Fruit fly (Drosophila melanogaster): ENCODE measurements around the gene Ubc87F.
A peak's percentile ranks its signal among the peaks of the same experiment; 100 is the strongest.

Gene Ubc87F

DNA sequence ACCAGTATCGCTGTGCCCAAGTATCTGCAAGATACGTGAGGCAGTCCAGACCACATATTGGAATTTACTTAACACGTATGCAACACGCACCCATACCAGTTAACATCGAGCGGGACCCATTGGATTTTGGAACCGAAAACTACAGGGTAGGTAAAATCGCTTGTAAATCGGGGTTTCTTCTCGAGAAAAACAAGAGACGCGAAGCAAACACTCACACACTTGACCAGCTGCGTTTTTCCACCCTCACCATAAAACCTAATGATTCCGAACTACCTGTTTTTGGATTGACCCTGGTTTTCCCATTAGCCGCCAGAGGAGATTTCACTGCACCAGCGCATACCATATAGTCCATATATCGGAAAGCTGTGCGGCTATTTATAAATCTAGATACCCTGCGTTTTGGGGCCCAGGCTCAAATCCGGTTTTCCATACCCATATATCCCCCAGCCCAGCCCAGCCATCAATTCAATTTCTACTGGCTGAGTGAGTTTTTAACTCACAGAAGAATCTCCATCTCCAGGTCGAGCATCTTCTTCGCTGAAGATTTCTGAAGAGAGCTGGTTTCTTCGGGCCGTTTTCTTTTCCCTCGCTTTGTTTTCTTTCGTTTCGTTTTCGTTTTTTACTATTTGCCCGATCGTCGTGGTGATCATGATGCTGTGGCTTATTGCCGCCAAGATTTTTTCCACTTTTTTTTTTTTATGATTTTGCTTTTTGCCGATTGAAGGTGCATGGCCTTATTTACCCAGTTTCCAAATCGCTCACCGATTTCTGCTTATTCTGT lies 2.1 kb downstream of the Ubc87F start:
- no peak for TF ChIP-seq CG17801 (GFP tag; optimal IDR thresholded peaks at IDR 0.05; ENCODE audit: partially characterized antibody)

DNA sequence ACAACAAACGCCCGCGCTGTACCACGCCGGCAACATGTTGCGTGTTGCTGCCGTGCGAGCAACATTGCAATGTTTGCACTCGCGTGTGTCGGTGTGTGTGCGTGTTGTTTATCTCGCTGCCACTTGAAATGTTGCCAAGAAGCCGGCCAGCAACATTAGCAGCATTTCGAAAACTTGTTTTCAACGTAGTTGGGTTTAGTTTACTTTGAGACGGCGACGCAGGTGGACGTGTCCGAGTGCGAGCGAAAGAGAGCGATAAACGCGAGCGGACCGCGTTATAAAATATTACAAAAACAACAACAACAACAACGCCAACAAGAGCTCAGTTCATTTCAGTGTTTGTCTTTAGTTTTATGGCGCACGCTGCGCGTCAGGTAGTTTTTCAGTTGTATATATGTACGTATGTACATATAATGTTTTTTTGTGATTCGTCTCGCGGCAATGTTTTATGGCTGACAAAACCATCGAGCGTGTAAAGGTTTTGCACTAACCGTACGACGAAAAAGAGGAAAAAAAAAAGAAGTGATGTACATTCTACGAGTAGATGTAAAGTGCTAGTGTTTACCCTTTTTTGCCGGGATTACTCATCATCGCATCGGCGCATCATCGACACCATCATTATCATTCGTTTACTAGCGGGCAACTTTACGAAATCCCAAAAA lies 2.8 kb downstream of the Ubc87F start, which contains the start of gene kmr:
kmr (plus strand) TSS at position 196 of the 662 bp plus-strand sequence.
- peak; percentile 71 for TF ChIP-seq CG17801 (GFP tag; optimal IDR thresholded peaks at IDR 0.05; ENCODE audit: partially characterized antibody)

DNA sequence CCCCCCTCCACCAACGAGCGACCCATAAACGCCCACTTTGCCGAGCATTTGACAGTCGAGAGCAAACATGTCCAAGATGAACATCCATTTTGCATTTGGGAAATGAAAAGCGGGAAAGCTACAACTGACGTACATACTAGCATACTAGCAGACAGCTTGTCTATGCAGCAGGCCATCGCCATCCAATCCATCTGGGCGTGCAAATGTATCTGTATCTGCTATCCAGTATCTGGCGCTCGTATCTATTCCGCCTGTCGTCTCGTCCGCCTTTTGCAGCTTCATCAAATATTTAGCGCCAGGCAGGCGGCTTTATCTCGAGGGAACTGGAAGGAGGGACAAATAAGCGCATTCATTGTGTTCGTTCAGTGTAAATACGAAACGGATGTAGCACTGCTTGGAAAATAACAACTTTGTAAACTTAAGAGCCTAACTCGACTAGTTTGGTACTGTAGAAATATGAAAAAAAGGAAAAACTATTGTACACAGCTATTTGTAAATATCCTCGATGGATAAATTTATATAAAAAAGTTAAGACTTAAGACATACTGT lies 3.9 kb downstream of the Ubc87F start:
- no peak for TF ChIP-seq CG17801 (GFP tag; optimal IDR thresholded peaks at IDR 0.05; ENCODE audit: partially characterized antibody)

DNA sequence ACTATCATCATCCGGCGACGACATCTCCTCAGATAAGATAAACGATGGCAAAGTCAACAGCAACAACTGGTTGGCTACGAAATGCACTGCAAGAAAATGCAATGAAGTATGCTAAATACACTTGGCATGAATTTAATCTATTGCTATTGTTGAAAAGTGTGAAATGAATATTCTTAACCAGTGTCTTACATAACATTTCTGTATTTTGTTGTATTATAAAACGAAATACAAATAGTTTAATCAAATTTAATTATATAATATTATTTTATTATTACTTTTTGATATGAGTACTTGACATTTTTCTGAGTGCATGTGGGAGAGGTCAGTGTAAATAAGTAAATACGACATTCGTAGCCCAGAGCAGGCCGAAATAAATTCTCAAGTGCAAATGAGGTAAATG lies 4.4 kb downstream of the Ubc87F start:
- no peak for TF ChIP-seq CG17801 (GFP tag; optimal IDR thresholded peaks at IDR 0.05; ENCODE audit: partially characterized antibody)

DNA sequence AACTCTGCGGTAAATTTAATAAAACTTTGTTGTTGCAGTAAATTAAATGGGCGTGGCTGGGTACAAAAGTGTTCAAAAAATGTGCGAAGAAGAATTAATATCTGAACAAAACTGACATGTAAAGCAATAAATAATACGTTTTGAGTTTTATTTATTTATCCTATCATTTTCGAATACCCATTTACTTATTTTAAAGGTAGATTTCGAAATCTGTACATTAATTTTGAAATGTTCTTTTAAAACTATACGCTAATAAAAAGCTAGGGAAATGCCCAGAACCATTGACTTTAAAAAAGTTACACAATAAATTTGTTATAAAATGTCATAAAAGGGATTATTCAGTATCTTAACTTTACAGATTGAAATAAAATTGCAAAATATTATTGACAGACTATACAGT lies 6.2 kb downstream of the Ubc87F start, which contains the start of the genes primo-1 and primo-2:
primo-1 (minus strand) TSS at position 101 of the 400 bp plus-strand sequence.
primo-2 (minus strand) TSS at position 101 of the 400 bp plus-strand sequence.
- no peak for TF ChIP-seq CG17801 (GFP tag; optimal IDR thresholded peaks at IDR 0.05; ENCODE audit: partially characterized antibody)

DNA sequence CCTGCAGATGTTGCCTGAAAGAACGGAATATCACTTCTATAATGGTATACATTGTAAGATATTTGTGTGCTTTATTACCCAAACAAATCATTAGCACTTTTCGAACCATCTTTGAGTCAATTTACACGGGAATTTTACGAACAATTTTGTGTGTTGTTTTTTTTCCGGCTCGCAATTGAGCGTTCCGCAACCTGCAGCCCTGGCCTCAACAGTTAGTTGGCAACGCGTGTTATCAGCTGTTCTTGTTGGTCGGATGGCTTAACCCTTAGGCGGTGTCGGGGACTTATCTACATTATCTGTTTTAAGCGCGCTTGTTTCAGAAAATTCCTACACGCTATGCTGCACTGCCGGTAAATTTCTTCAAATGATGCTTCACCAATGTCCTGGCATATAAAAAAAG lies 7.3 kb downstream of the Ubc87F start:
- peak; percentile 34 for TF ChIP-seq CG17801 (GFP tag; optimal IDR thresholded peaks at IDR 0.05; ENCODE audit: partially characterized antibody)

DNA sequence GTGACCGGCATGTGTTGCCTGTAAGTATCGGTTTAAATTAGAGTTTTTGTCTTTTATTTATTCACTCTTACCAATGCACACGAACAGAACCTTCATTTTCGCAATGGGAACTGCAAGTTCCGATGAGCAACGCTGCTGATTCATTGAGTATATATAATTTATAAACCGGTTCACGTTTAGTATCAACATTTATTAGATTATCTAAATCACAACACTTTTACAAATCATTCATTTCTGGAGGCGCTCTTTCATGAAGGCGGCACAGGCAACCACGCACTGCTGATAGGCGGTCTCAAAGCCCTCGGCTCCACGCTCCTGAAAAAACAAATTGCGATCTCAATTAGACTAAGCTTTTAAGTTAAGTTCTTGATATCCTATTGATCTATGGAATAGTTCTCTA lies 8.1 kb downstream of the Ubc87F start, which contains the start of gene Argp:
Argp (minus strand) TSS at position 101 of the 400 bp plus-strand sequence.
- no peak for TF ChIP-seq CG17801 (GFP tag; optimal IDR thresholded peaks at IDR 0.05; ENCODE audit: partially characterized antibody)

DNA sequence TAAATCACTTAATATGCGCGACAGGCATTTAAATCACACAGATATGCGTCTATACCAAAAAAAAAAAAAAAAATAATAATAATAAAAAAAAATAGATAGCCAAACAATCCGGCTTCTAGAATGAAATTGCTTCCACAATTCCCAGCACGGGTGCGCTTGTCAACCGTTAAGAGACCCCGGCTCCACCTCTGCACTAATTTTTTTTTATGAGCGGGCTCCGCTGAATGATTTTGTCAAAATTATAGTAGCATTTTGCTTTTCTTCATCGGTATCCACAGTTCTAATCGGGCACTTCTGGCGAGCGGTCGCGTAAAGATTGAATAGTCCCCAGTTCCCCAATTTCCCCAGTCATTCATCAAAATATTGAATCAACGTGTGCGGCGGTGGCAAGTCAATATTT lies 11.5 kb downstream of the Ubc87F start, which contains the start of gene Adgf-C:
Adgf-C (plus strand) TSS at position 301 of the 400 bp plus-strand sequence.
- no peak for TF ChIP-seq CG17801 (GFP tag; optimal IDR thresholded peaks at IDR 0.05; ENCODE audit: partially characterized antibody)

DNA sequence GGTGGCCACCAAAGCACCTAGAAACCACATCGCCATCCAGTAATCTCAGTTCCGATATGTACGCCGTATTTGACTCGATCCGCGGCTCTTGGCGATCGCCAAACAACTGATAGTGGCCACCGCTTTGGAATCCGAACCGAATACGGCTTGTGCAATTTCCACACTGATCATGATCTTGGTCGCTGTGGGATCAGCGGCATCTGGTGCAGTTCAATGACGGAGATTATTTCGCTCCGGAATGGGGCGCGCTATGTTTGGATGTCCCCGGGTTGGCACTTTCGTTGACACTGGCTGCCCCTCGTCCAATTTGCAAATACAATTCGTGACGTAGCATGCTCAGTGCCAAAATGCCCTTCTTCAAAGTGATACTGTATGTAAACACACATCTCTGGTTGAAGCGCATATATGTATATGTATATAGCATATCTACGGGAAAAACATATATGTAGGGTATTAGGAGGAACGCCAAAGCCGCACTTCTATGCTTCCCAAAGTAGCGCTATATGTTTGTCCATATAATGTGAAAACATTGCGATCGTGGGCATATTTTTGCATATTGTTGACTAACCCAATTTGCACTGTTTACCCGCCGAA lies 12.6 kb downstream of the Ubc87F start, which contains the start of gene Adgf-D:
Adgf-D (minus strand) TSS at position 111 of the 594 bp plus-strand sequence.
- TF ChIP-seq CG17801 (GFP tag; optimal IDR thresholded peaks at IDR 0.05; ENCODE audit: partially characterized antibody), result no peak

DNA sequence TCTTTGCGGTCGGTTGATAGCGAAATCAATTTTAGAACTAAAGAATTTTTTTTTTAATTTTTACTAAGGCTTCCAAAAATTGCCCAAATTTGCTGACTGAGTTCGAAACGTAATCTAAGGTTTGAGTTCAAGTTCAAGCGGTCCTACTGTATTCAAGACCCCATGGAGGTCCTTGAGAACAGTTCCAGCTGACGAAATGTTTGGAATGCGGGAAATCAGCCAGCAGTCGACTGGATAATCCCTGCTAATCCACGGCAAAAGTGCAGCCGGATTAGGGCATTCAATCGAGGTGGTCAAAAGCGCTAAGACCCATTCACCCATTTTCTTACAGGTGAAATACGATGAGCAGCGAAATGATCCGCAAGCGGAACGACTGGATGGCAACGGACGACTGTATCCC lies 17.2 kb downstream of the Ubc87F start, which contains the start of gene f-cup:
f-cup (minus strand) TSS at position 101 of the 400 bp plus-strand sequence.
- no peak for TF ChIP-seq CG17801 (GFP tag; optimal IDR thresholded peaks at IDR 0.05; ENCODE audit: partially characterized antibody)

DNA sequence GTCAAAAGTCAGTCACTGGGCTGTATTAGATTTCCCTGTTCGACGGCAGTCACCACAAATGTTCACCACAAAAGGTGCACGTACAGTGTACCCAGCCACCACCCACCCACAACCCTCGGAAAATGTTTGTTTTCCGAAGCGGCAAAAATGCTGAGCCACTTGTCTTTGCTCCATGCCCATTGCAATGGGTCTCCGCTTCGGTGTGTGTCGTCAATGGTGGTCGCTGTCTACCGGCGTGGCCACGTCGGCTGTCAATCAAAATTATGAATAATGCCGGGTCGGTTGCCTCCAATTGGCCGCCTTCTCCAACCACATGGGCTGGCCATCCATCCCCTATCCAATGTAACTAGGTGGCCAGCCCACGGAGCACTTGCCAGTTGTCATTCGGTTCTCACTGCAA lies 17.8 kb downstream of the Ubc87F start, which contains the start of gene ninaB:
ninaB (plus strand) TSS at position 374 of the 400 bp plus-strand sequence.
- no peak for TF ChIP-seq CG17801 (GFP tag; optimal IDR thresholded peaks at IDR 0.05; ENCODE audit: partially characterized antibody)

DNA sequence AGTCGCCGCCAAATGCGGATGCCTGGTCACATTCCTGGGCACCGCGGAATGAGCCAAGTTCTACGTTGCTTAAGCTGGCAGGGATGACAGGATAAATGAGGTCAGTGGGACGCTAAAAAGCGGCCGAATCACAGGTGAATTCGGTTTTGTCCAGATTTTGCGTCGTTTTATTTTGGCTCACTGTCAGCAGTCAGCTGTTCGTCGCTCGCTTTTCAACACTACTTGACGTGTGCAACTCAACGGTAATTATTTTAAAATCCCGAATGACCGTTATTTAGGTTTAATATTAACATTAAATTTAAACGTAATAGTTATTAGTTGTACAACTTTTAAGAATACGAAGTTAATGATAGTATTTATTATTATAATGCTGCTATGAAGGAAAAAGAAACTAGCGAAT lies 18.6 kb downstream of the Ubc87F start:
- no peak for TF ChIP-seq CG17801 (GFP tag; optimal IDR thresholded peaks at IDR 0.05; ENCODE audit: partially characterized antibody)

DNA sequence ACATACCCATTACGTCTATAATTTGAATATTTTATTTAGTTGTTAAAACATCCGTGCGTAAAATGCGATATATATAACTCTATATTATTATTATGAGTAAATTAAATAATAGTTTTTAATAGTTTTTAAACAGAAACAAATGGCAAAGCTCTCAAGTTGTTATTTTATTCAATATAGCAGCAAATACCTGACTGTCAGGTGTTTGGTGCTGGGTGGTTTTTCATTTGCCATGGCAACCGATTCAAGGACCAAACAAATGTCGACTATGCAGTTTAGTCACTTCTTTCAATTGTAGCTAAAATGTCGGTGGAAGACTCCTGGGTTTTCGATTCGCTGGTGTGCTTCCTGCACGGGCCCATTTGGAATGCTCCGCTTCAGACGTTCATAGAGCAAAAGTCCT lies 24.2 kb downstream of the Ubc87F start, which contains the start of gene CG14367:
CG14367 (plus strand) TSS at position 301 of the 400 bp plus-strand sequence.
- no peak for TF ChIP-seq CG17801 (GFP tag; optimal IDR thresholded peaks at IDR 0.05; ENCODE audit: partially characterized antibody)

DNA sequence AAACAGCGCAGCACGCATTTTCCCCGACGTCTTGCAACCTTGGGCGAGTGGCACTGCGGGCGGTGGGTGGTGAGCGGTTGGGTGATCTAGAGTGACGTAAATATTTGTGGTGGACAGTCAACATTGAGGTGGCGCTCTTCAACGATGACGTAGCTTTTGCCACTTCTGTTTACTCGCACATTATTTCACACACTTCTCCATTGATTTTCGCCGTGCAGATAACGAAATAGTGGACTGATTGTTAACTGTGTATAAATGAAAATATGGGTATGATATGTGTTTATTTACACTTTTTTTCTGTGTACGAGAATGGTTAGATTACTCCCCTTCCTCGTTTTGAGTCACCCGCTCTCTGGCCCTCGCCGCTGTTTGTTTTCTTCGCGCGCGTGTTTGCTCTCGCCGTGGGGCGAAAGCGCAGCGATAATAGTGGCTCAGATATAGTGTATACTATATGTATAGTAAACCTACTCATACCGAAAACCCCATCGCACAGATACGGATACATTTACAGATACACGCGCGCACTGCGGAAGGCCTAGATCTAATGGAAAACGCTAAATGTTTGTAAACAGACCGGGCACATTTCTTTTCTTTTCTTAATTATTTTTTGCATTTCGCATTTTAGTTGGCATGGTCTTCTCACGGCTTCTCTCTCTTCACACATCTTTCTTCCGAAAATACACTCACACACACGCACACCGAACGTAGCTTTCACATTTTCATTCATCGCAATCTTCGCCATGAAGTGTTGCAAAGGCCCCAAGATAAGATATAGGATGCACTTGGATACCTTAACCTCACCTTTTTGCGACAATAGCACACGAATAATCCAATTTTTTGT lies 31.4 kb downstream of the Ubc87F start, which contains the start of gene omd:
omd (minus strand) TSS at position 840 of the 841 bp plus-strand sequence.
- no peak for TF ChIP-seq CG17801 (GFP tag; optimal IDR thresholded peaks at IDR 0.05; ENCODE audit: partially characterized antibody)
